Worm (Caenorhabditis elegans) whole organism, L1 larva: ENCODE measurements around the gene twk-49.

Experiments used
- dpl-1 ChIP-seq, 3 experiments: fragments of 150-350 bp in 2 of 3; sonication (generic microtip) in 1 of 3; optimal IDR thresholded peaks; 2 replicates each; lab custom pipeline; 2014 to 2017; ENCODE audit warnings: missing biosample characterization in 3 of 3, missing genetic modification characterization in 3 of 3, missing genetic modification reagents in 3 of 3
- elt-2 ChIP-seq: sonication (generic microtip); optimal IDR thresholded peaks from 2 replicates; lab custom pipeline; 2016; ENCODE audit warnings: missing genetic modification characterization, mild to moderate bottlenecking, inconsistent platforms, missing compliant biosample characterization, missing genetic modification reagents
- fos-1 ChIP-seq: fragments of 150-350 bp; optimal IDR thresholded peaks from 2 replicates; lab custom pipeline; 2014; ENCODE audit warnings: missing biosample characterization, missing genetic modification characterization
- nhr-237 ChIP-seq: fragments of 150-350 bp; optimal IDR thresholded peaks from 2 replicates; lab custom pipeline; 2014; ENCODE audit warnings: missing biosample characterization, missing genetic modification characterization
- nhr-76 ChIP-seq: sonication (generic microtip); optimal IDR thresholded peaks from 2 replicates; lab custom pipeline; 2017; ENCODE audit warnings: missing biosample characterization, missing genetic modification characterization
- nhr-77 ChIP-seq: fragments of 150-350 bp; optimal IDR thresholded peaks from 2 replicates; lab custom pipeline; 2014; ENCODE audit warnings: missing biosample characterization, missing genetic modification characterization
- pag-3 ChIP-seq: sonication (generic microtip); optimal IDR thresholded peaks from 2 replicates; lab custom pipeline; 2017; ENCODE audit warnings: missing genetic modification characterization, mild to moderate bottlenecking, missing compliant biosample characterization, antibody characterized with exemption, borderline replicate concordance; ENCODE audit not compliant: insufficient read depth
- pqm-1 ChIP-seq: sonication (generic microtip); optimal IDR thresholded peaks from 3 replicates; lab custom pipeline; 2017; ENCODE audit warnings: missing biosample characterization, missing genetic modification characterization
- snpc-4 ChIP-seq: fragments of 150-350 bp; optimal IDR thresholded peaks from 2 replicates; lab custom pipeline; 2014; ENCODE audit warnings: missing biosample characterization, missing genetic modification characterization
- sox-4 ChIP-seq: sonication (generic microtip); optimal IDR thresholded peaks from 2 replicates; lab custom pipeline; 2016; ENCODE audit warnings: missing genetic modification characterization, missing compliant biosample characterization
- unc-98 ChIP-seq: fragments of 200-800 bp; sonication (Bioruptor generic); IDR thresholded peaks from 2 replicates; pipeline ENCODE4 v1.3.6; 2022; ENCODE audit warnings: missing genetic modification characterization, missing compliant biosample characterization

DNA sequence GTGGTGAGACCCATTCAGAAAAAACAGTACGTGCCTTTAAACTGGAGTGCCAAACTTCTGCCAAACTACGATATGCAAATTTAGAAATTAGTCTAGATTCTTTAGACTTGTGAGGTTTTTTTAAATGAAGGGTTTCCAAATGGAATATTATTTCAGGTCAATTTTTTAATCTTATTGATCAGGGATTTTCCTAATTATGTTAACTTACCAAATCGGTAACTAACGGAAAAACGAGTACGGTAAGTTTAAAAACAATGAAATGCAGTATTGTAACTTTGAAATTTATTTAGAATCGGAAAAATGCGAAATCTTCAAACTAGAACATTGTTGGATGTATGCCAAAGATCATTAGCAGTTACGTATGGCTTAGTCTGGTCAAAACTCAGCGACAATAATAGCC, 17.3 kb upstream of the twk-49 start, which contains the start of gene C56E6.7:
- no peak for TF ChIP-seq nhr-237 (tag; lab: Kevin White, UChicago)
- no peak for TF ChIP-seq sox-4 (tag; lab: Kevin White, UChicago)
- TF ChIP-seq fos-1 (tag; lab: Kevin White, UChicago): no peak
- no peak for TF ChIP-seq pag-3
- no peak for TF ChIP-seq dpl-1 (GFP tag; optimal IDR thresholded peaks at IDR 0.05; lab: Kevin White, UChicago)
- TF ChIP-seq nhr-77 (tag; lab: Kevin White, UChicago): no peak
- no peak for TF ChIP-seq unc-98 (GFP tag; lab: Robert Waterston, UW)
- no peak for TF ChIP-seq nhr-76
- no peak for TF ChIP-seq pqm-1 (tag; lab: Kevin White, UChicago)
- TF ChIP-seq elt-2 (tag; lab: Kevin White, UChicago): no peak
- no peak for TF ChIP-seq snpc-4 (tag; lab: Kevin White, UChicago)
